Worm (Caenorhabditis elegans) whole organism, L3 larva: Measurements from ENCODE around the gene C54D10.13.

ENCODE experiments used
- R02D3.7 ChIP-seq: fragments of 150-350 bp; optimal IDR thresholded peaks from 2 replicates; lab custom pipeline; 2014; ENCODE audit warnings: missing biosample characterization, missing genetic modification characterization
- lin-39 ChIP-seq: fragments of 150-350 bp; optimal IDR thresholded peaks from 2 replicates; lab custom pipeline; 2018; ENCODE audit warnings: missing biosample characterization, missing genetic modification reagents, missing genetic modification characterization
- nhr-237 ChIP-seq: fragments of 150-350 bp; optimal IDR thresholded peaks from 2 replicates; lab custom pipeline; 2014; ENCODE audit warnings: missing biosample characterization, missing genetic modification characterization
- nhr-28 ChIP-seq: fragments of 150-350 bp; optimal IDR thresholded peaks from 2 replicates; lab custom pipeline; 2014; ENCODE audit warnings: missing biosample characterization, missing genetic modification characterization
- nhr-77 ChIP-seq: fragments of 150-350 bp; optimal IDR thresholded peaks from 2 replicates; lab custom pipeline; 2014; ENCODE audit warnings: missing biosample characterization, missing genetic modification characterization

ce11 chrV:12478990-12479389, 46.9 kb upstream of the C54D10.13 start:
- TF ChIP-seq nhr-77 (tag; lab: Kevin White, UChicago), result no peak
- TF ChIP-seq R02D3.7 (tag; lab: Kevin White, UChicago), result no peak
- no peak for TF ChIP-seq nhr-28 (tag; lab: Kevin White, UChicago)
- no peak for TF ChIP-seq nhr-237
- no peak for TF ChIP-seq lin-39 (tag; lab: Kevin White, UChicago)
